Worm (Caenorhabditis elegans) whole organism, midembryonic: ENCODE data around the gene K09C6.2.
"Not testable (repeated sequence)": the region's sequence is repeated elsewhere in the genome, so short reads cannot be mapped to it uniquely, and the experiment has no call there.

Experiments
- T22C8.4 ChIP-seq: fragments of 200-800 bp; sonication (Bioruptor generic); IDR thresholded peaks from 2 replicates; pipeline ENCODE4 v1.3.6; 2022; ENCODE audit warnings: missing genetic modification characterization, missing compliant biosample characterization
- cog-1 ChIP-seq: sonication (generic microtip); optimal IDR thresholded peaks from 2 replicates; lab custom pipeline; 2016; ENCODE audit warnings: missing genetic modification characterization, missing compliant biosample characterization
- flt-1 ChIP-seq: fragments of 200-800 bp; sonication (Bioruptor generic); IDR thresholded peaks from 2 replicates; pipeline ENCODE4 v1.3.6; 2022; ENCODE audit warnings: missing genetic modification characterization, missing compliant biosample characterization
- klf-2 ChIP-seq: fragments of 200-800 bp; sonication (Bioruptor generic); conservative IDR thresholded peaks from 2 replicates; pipeline ENCODE4 v1.3.6; 2022; ENCODE audit warnings: missing genetic modification reagents, missing genetic modification characterization, missing compliant biosample characterization
- med-1 ChIP-seq: sonication (generic microtip); optimal IDR thresholded peaks from 2 replicates; lab custom pipeline; 2017; ENCODE audit warnings: missing genetic modification characterization, mild to moderate bottlenecking, missing compliant biosample characterization, antibody characterized with exemption, missing genetic modification reagents; ENCODE audit not compliant: insufficient read depth
- ref-1 ChIP-seq: fragments of 200-800 bp; sonication (Bioruptor generic); conservative IDR thresholded peaks from 2 replicates; pipeline ENCODE4 v1.3.6; 2022; ENCODE audit warnings: missing genetic modification reagents, missing genetic modification characterization, missing compliant biosample characterization
- tab-1 ChIP-seq: fragments of 200-800 bp; sonication (Bioruptor generic); IDR thresholded peaks from 2 replicates; pipeline ENCODE4 v1.3.6; 2022; ENCODE audit warnings: missing genetic modification characterization, missing compliant biosample characterization
- ztf-23 ChIP-seq: fragments of 200-800 bp; sonication (Bioruptor generic); IDR thresholded peaks from 2 replicates; pipeline ENCODE4 v1.3.6; 2022; ENCODE audit warnings: missing genetic modification reagents, missing genetic modification characterization, missing compliant biosample characterization
- ztf-29 ChIP-seq: fragments of 200-800 bp; sonication (Bioruptor generic); IDR thresholded peaks from 2 replicates; pipeline ENCODE4 v1.3.6; 2022; ENCODE audit warnings: missing genetic modification reagents, missing genetic modification characterization, missing compliant biosample characterization

Gene K09C6.2

DNA sequence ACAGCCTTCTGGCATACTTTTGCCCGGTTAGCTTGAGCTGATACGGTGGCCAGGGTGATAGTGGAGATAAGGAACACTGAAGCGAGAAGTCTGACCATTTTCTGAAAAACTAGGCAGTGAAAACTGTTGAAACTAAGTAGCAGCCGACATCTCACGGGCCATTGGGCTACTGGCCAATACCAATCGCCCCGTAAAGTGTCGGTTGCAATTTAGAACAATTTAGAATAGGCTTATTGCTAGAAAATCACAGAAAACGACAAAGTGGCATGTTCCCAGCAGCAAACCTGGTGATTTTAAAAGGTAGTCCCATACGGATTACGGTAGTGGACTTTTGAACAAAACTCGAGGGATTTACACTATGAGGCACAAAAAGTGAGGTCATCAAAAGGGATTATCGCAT is 14.4 kb downstream of the K09C6.2 start, which contains the start of gene T02B11.4:
Gene T02B11.4, minus strand, starts transcription at position 101 of the 400 bp plus-strand sequence.
- TF ChIP-seq med-1 (no peak), ztf-23 (GFP tag; lab: Robert Waterston, UW) (no peak), flt-1 (GFP tag; lab: Robert Waterston, UW) (no peak), tab-1 (no peak), cog-1 (tag; lab: Kevin White, UChicago) (no peak), ztf-29 (GFP tag; lab: Robert Waterston, UW) (no peak), klf-2 (GFP tag; lab: Robert Waterston, UW) (no peak), T22C8.4 (GFP tag; lab: Robert Waterston, UW) (no peak), ref-1 (GFP tag; lab: Robert Waterston, UW) (no peak)

DNA sequence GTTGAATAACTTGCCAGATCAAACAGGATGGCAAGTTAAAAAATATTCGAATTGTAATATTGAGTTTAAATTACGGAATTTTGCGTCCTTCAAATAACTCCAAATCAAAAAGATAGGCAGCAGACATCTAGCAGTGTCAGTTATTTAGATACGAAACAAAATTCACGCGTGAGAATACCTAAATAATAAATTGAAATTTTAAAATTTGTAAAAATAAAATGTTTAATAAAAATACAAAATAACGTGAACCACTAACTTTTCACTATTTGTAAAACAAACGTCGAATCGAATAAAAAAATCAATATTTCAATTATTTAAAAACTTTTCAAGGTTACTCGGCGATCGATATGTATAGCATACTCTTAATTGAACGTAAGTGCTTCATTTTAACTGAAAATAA is 19.3 kb downstream of the K09C6.2 start, which contains the start of gene T02B11.9:
Gene T02B11.9, plus strand, starts transcription at position 301 of the 400 bp plus-strand sequence.
- TF ChIP-seq ref-1 (GFP tag; lab: Robert Waterston, UW): no peak
- TF ChIP-seq ztf-29 (GFP tag; lab: Robert Waterston, UW): no peak
- no peak for TF ChIP-seq T22C8.4 (GFP tag; lab: Robert Waterston, UW)
- no peak for TF ChIP-seq tab-1
- no peak for TF ChIP-seq flt-1 (GFP tag; lab: Robert Waterston, UW)

DNA sequence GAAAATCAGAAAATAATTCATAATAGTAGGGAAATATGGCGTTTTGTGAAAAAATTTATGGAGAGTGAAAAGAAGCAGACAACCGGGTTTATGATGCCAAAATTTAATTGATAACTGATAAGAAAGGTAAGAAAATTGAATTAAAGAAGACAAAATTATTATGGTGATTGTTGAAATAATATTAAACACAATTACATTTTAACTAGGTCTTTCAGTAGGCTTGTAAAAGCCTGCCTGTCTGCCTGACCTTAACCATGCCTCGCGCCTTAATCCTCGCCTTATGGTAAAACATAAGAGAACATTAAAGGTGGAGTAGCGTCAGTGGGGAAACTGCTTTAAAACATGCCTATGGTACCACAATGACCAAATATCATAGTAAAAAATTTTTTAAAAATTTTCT is 21.9 kb downstream of the K09C6.2 start, which contains the start of gene T02B11.8:
Gene T02B11.8, minus strand, starts transcription at position 101 of the 400 bp plus-strand sequence.
- TF ChIP-seq klf-2 (GFP tag; lab: Robert Waterston, UW) (no peak), ztf-23 (GFP tag; lab: Robert Waterston, UW) (no peak), tab-1 (no peak), ref-1 (GFP tag; lab: Robert Waterston, UW) (no peak), cog-1 (tag; lab: Kevin White, UChicago) (no peak), med-1 (no peak), ztf-29 (GFP tag; lab: Robert Waterston, UW) (no peak), T22C8.4 (GFP tag; lab: Robert Waterston, UW) (no peak)

DNA sequence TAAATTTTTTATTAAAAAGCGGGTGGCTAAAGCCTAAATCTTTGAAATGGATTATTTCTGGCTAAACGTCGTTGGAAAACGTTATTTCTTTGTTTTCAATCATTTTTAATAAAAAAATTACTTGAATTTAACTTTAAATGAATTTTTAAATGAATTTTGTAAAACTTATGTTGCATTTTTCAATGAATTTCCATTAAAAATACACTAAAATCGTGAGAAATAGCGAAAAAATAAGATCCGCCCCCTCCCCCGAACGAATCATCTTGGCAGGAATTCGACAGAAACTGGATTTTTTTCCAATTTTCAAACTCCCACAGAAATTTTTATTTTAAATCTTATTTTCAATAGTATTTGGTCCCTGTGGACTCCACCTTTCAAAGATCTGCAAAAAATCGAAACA is 22.5 kb downstream of the K09C6.2 start, which contains the start of gene srg-53:
Gene srg-53, plus strand, starts transcription at position 301 of the 400 bp plus-strand sequence.
- TF ChIP-seq med-1 (no peak), ztf-23 (GFP tag; lab: Robert Waterston, UW) (no peak), klf-2 (GFP tag; lab: Robert Waterston, UW) (no peak), cog-1 (tag; lab: Kevin White, UChicago) (no peak), flt-1 (GFP tag; lab: Robert Waterston, UW) (no peak), T22C8.4 (GFP tag; lab: Robert Waterston, UW) (no peak), tab-1 (no peak), ztf-29 (GFP tag; lab: Robert Waterston, UW) (no peak), ref-1 (GFP tag; lab: Robert Waterston, UW) (no peak)

DNA sequence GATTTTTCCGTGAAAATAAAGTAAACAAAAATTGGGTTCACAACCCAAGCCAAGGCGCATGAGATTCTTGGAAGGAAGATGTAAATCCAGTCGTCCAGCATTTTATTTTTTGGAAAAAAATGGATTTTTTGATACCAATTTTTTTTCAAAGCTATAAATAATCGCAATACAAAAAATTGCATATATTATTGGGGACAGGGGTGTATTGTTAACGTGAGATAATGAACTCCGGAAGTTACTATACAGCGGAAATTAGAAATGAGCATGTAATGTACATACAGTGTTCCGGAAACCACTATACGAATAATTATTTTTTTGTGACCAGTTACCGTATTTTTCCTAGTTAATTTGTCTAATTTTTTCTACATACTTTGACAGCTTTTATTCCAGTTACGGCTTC is 27.7 kb downstream of the K09C6.2 start, which contains the start of gene srj-38:
Gene srj-38, minus strand, starts transcription at position 101 of the 400 bp plus-strand sequence.
- TF ChIP-seq ref-1 (GFP tag; lab: Robert Waterston, UW) (no peak), ztf-29 (GFP tag; lab: Robert Waterston, UW) (no peak), med-1 (no peak), cog-1 (tag; lab: Kevin White, UChicago) (no peak), tab-1 (no peak), flt-1 (GFP tag; lab: Robert Waterston, UW) (no peak), ztf-23 (GFP tag; lab: Robert Waterston, UW) (no peak)

DNA sequence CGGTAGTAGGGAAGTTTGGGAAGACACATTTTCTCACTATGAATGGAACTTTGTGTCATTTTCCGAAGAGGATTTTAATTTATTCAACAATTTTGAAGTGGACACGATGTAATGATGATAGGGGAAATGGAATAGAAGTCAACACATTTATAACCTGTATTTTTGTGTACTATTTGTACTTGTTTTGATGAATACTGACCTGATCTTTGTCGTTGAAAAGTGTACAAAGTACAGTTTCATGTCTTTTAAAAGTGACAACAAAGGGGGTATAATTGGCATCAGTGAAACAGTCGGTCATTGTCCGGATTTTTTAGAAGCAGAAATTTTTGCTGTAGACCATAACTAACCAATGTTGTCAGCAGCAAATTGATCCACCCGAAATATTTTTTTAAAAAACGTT is 32.6 kb downstream of the K09C6.2 start, which contains the start of gene T02B11.6:
Gene T02B11.6, minus strand, starts transcription at position 101 of the 400 bp plus-strand sequence.
- TF ChIP-seq flt-1 (GFP tag; lab: Robert Waterston, UW) (no peak), cog-1 (tag; lab: Kevin White, UChicago) (no peak), ztf-29 (GFP tag; lab: Robert Waterston, UW) (no peak), klf-2 (GFP tag; lab: Robert Waterston, UW) (no peak), med-1 (no peak), ref-1 (GFP tag; lab: Robert Waterston, UW) (no peak), tab-1 (no peak), ztf-23 (GFP tag; lab: Robert Waterston, UW) (no peak), T22C8.4 (GFP tag; lab: Robert Waterston, UW) (no peak)

DNA sequence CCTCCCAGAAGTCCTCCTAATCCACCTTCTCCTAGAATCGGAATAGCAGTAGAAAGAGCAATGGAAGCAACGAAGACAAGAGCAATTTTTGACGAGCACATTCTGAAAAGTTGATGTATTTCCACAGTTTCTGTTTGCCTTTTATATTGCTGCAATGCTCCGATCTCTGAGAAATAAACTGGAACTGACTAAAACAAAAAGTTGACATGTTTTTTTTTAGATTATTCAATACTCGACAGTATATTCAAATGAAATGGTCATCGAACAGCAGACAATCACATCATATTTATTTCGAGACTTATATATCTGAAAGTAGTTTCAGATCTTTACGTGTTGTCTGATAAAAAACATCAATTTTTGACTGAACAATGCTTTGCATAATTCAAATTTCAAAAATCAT is 33.8 kb downstream of the K09C6.2 start, which contains the start of gene srlf-21:
Gene srlf-21, minus strand, starts transcription at position 101 of the 400 bp plus-strand sequence.
- TF ChIP-seq T22C8.4 (GFP tag; lab: Robert Waterston, UW): no peak
- no peak for TF ChIP-seq cog-1 (tag; lab: Kevin White, UChicago)
- no peak for TF ChIP-seq med-1
- TF ChIP-seq ztf-23 (GFP tag; lab: Robert Waterston, UW): no peak
- no peak for TF ChIP-seq klf-2 (GFP tag; lab: Robert Waterston, UW)
- no peak for TF ChIP-seq ztf-29 (GFP tag; lab: Robert Waterston, UW)
- TF ChIP-seq ref-1 (GFP tag; lab: Robert Waterston, UW): no peak
- TF ChIP-seq flt-1 (GFP tag; lab: Robert Waterston, UW): no peak
- no peak for TF ChIP-seq tab-1

DNA sequence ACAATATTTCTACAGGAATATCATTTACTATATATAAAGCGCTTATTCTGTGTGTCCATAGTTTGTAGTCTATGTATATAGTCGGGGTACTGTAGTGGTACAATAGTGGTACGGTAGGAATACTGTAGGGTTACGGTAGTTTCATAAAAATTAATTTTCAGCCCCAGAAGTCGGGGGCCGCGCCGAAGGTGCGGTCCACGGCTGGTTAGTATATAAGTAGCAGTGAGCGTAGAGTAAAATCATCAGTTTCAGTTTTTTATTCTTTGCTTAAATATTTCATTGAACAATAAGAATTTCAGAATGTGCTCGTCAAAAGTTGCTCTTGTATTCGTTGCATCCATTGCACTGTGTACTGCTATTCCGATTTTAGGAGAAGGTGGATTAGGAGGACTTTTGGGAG is 34.2 kb downstream of the K09C6.2 start, which contains the start of gene srlf-22:
Gene srlf-22, plus strand, starts transcription at position 301 of the 400 bp plus-strand sequence.
- not testable (repeated sequence) for TF ChIP-seq T22C8.4, flt-1, klf-2 (GFP tag; lab: Robert Waterston, UW)

DNA sequence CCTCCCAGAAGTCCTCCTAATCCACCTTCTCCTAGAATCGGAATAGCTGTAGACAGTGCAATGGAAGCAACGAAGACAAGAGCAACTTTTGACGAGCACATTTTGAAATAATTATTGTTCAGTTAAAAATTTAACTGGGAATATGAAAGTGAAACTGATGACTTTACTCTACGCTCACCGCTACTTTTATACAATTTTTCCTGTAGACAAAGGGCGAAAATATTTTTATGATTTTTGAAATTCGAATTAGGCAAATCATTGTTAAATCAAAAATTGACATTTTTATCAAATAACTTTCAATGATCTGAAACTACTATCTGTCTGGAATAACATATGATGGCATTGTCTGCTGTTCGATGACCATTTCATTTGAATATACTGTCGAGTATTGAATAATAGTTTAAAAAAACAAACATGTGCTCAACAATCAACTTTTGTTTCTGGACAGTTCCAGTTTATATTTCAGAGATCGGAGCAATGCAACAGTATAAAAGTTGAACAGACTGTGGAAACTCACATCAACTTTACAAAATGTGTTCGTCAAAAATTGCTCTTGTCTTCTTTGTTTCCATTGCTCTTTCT is 36.9 kb downstream of the K09C6.2 start, which contains the start of the genes srlf-23 and srlf-20:
Gene srlf-23, minus strand, starts transcription at position 101 of the 582 bp plus-strand sequence.
Gene srlf-20, plus strand, starts transcription at position 532 of the 582 bp plus-strand sequence.
- no peak for TF ChIP-seq T22C8.4 (GFP tag; lab: Robert Waterston, UW)
- no peak for TF ChIP-seq med-1
- no peak for TF ChIP-seq flt-1 (GFP tag; lab: Robert Waterston, UW)
- no peak for TF ChIP-seq ztf-29 (GFP tag; lab: Robert Waterston, UW)
- TF ChIP-seq cog-1 (tag; lab: Kevin White, UChicago): no peak
- no peak for TF ChIP-seq klf-2 (GFP tag; lab: Robert Waterston, UW)
- no peak for TF ChIP-seq tab-1
- TF ChIP-seq ztf-23 (GFP tag; lab: Robert Waterston, UW): no peak
- no peak for TF ChIP-seq ref-1 (GFP tag; lab: Robert Waterston, UW)
